1 fruit fly cellular context compared by ENCODE assay signal in the genomic region with DNA sequence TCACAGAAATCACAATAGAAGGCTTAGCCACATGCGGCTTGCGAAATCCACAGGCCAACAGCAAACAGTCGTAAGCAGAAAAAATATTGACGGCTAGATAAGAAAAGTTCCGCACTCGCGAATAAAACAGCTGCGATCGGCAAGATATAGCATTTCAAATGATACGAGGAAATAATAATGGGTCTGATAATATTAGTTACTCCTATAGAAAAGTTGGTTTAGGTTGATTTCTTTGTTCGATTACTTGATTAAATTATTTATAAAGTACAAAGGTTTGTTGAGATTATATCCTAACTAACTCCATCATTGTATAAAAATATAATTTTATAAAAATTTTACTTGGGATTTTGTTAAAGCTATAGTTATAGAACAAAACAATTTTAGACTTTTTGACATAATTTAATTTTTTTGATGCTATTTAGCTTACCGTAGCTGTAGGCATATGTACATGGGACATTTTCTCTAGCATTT.
A peak's percentile ranks its signal among the peaks of the same experiment; 100 is the strongest.
TF ChIP-seq lines count a peak whose summit lies in the region.

No protein-coding gene starts in this region.

TF ChIP-seq in whole organism, embryonic, 481 proteins besides CTCF, POLR2A, EP300 and RAD21 (continued from another document and continues in another):
- TF ChIP-seq Abd-B (GFP tag; optimal IDR thresholded peaks at IDR 0.05; lab: Kevin White, UChicago) (no peak), CG2202 (tag; optimal IDR thresholded peaks at IDR 0.05; lab: Kevin White, UChicago) (no peak), ttk (GFP tag; IDR thresholded peaks at IDR 0.05; lab: Robert Waterston, UW) (no peak), run (tag; optimal IDR thresholded peaks at IDR 0.05; lab: Kevin White, UChicago) (no peak), Pdp1 (GFP tag; optimal IDR thresholded peaks at IDR 0.05; lab: Kevin White, UChicago) (no peak), sug (tag; optimal IDR thresholded peaks at IDR 0.05; lab: Kevin White, UChicago) (peak; percentile 29), vnd (GFP tag; IDR thresholded peaks at IDR 0.05; lab: Robert Waterston, UW; ENCODE audit: partially characterized antibody) (no peak), esg (GFP tag; conservative IDR thresholded peaks at IDR 0.05; lab: Robert Waterston, UW) (no peak), CG17912 (GFP tag; optimal IDR thresholded peaks at IDR 0.05; lab: Kevin White, UChicago) (no peak), hbn (GFP tag; IDR thresholded peaks at IDR 0.05; lab: Robert Waterston, UW; ENCODE audit: partially characterized antibody) (no peak), CG10959 (GFP tag; IDR thresholded peaks at IDR 0.05; lab: Robert Waterston, UW) (no peak), CG9876 (GFP tag; optimal IDR thresholded peaks at IDR 0.05; lab: Kevin White, UChicago) (no peak), CG7745 (tag; optimal IDR thresholded peaks at IDR 0.05; lab: Kevin White, UChicago) (no peak), pros (GFP tag; optimal IDR thresholded peaks at IDR 0.05; lab: Kevin White, UChicago) (no peak), pnt (GFP tag; optimal IDR thresholded peaks at IDR 0.05; lab: Kevin White, UChicago) (no peak), tll (GFP tag; optimal IDR thresholded peaks at IDR 0.05; lab: Kevin White, UChicago) (no peak), D19A (tag; optimal IDR thresholded peaks at IDR 0.05; lab: Kevin White, UChicago) (peak; percentile 36), HLHmδ (GFP tag; optimal IDR thresholded peaks at IDR 0.05; lab: Kevin White, UChicago) (no peak), slp2 (GFP tag; optimal IDR thresholded peaks at IDR 0.05; lab: Kevin White, UChicago) (no peak), CG8944 (GFP tag; optimal IDR thresholded peaks at IDR 0.05; lab: Kevin White, UChicago) (no peak), CG17568 (GFP tag; optimal IDR thresholded peaks at IDR 0.05; lab: Kevin White, UChicago) (no peak), tap (tag; optimal IDR thresholded peaks at IDR 0.05; lab: Kevin White, UChicago) (peak; percentile 3), ERR (GFP tag; optimal IDR thresholded peaks at IDR 0.05; lab: Kevin White, UChicago) (no peak), CG7271 (tag; optimal IDR thresholded peaks at IDR 0.05; lab: Kevin White, UChicago) (no peak), schlank (tag; optimal IDR thresholded peaks at IDR 0.05; lab: Kevin White, UChicago) (no peak), CG32772 (GFP tag; IDR thresholded peaks at IDR 0.05; lab: Robert Waterston, UW) (no peak), CG18262 (tag; optimal IDR thresholded peaks at IDR 0.05; lab: Kevin White, UChicago) (peak; percentile 63), HHEX (GFP tag; optimal IDR thresholded peaks at IDR 0.05; lab: Kevin White, UChicago) (no peak), dan (GFP tag; IDR thresholded peaks at IDR 0.05; lab: Robert Waterston, UW) (no peak), CG12219 (GFP tag; optimal IDR thresholded peaks at IDR 0.05; lab: Kevin White, UChicago) (no peak), zen (tag; optimal IDR thresholded peaks at IDR 0.05; lab: Kevin White, UChicago) (no peak), Poxn (GFP tag; IDR thresholded peaks at IDR 0.05; lab: Robert Waterston, UW) (no peak), pita (GFP tag; optimal IDR thresholded peaks at IDR 0.05; lab: Kevin White, UChicago) (no peak), CG9932 (GFP tag; IDR thresholded peaks at IDR 0.05; lab: Robert Waterston, UW) (no peak), CG33213 (GFP tag; optimal IDR thresholded peaks at IDR 0.05; lab: Kevin White, UChicago) (no peak), CG3163 (GFP tag; optimal IDR thresholded peaks at IDR 0.05; lab: Kevin White, UChicago) (no peak), bsh (GFP tag; optimal IDR thresholded peaks at IDR 0.05; lab: Kevin White, UChicago) (peak; percentile 16 to 21), shn (GFP tag; optimal IDR thresholded peaks at IDR 0.05; lab: Kevin White, UChicago) (no peak), CG18011 (GFP tag; optimal IDR thresholded peaks at IDR 0.05; lab: Kevin White, UChicago) (no peak), ap (GFP tag; IDR thresholded peaks at IDR 0.05; lab: Robert Waterston, UW) (no peak), Fer1 (GFP tag; optimal IDR thresholded peaks at IDR 0.05; lab: Kevin White, UChicago) (no peak), CG1024 (GFP tag; IDR thresholded peaks at IDR 0.05; lab: Robert Waterston, UW) (no peak), lilli (GFP tag; optimal IDR thresholded peaks at IDR 0.05; lab: Kevin White, UChicago) (no peak), Antp (GFP tag; optimal IDR thresholded peaks at IDR 0.05; lab: Kevin White, UChicago) (no peak), CG15011 (GFP tag; optimal IDR thresholded peaks at IDR 0.05; lab: Kevin White, UChicago) (no peak), Trl (optimal IDR thresholded peaks at IDR 0.05; lab: Kevin White, UChicago) (no peak), Trl (GFP tag; optimal IDR thresholded peaks at IDR 0.05; lab: Kevin White, UChicago) (no peak), CG6175 (GFP tag; IDR thresholded peaks at IDR 0.05; lab: Robert Waterston, UW) (no peak), crp (GFP tag; optimal IDR thresholded peaks at IDR 0.05; lab: Kevin White, UChicago) (no peak), org-1 (GFP tag; optimal IDR thresholded peaks at IDR 0.05; lab: Kevin White, UChicago) (no peak), hth (optimal IDR thresholded peaks at IDR 0.05; lab: Kevin White, UChicago) (no peak), CG4730 (GFP tag; IDR thresholded peaks at IDR 0.05; lab: Robert Waterston, UW) (no peak), Atf-2 (GFP tag; optimal IDR thresholded peaks at IDR 0.05; lab: Kevin White, UChicago) (no peak), fd64A (GFP tag; optimal IDR thresholded peaks at IDR 0.05; lab: Kevin White, UChicago) (no peak), CG10462 (GFP tag; optimal IDR thresholded peaks at IDR 0.05; lab: Kevin White, UChicago) (no peak), CG17328 (GFP tag; IDR thresholded peaks at IDR 0.05; lab: Robert Waterston, UW) (no peak; the same call in 1 of the 2 replicates), zfh1 (GFP tag; IDR thresholded peaks at IDR 0.05; lab: Robert Waterston, UW) (no peak), CG11093 (GFP tag; IDR thresholded peaks at IDR 0.05; lab: Robert Waterston, UW) (no peak), al (GFP tag; IDR thresholded peaks at IDR 0.05; lab: Robert Waterston, UW) (no peak), CG17385 (GFP tag; optimal IDR thresholded peaks at IDR 0.05; lab: Kevin White, UChicago) (no peak), mam (GFP tag; optimal IDR thresholded peaks at IDR 0.05; lab: Kevin White, UChicago) (no peak), sd (tag; optimal IDR thresholded peaks at IDR 0.05; lab: Kevin White, UChicago) (no peak), CG9215 (GFP tag; IDR thresholded peaks at IDR 0.05; lab: Robert Waterston, UW) (no peak), nerfin-2 (GFP tag; IDR thresholded peaks at IDR 0.05; lab: Robert Waterston, UW; ENCODE audit: partially characterized antibody) (no peak), CG10431 (GFP tag; optimal IDR thresholded peaks at IDR 0.05; lab: Kevin White, UChicago) (no peak), ci (GFP tag; IDR thresholded peaks at IDR 0.05; lab: Robert Waterston, UW) (no peak), crol (GFP tag; IDR thresholded peaks at IDR 0.05; lab: Robert Waterston, UW) (no peak), sna (GFP tag; IDR thresholded peaks at IDR 0.05; lab: Robert Waterston, UW; ENCODE audit: partially characterized antibody) (no peak), onecut (GFP tag; IDR thresholded peaks at IDR 0.05; lab: Robert Waterston, UW) (no peak), Xbp1 (GFP tag; optimal IDR thresholded peaks at IDR 0.05; lab: Kevin White, UChicago) (no peak), aop (GFP tag; IDR thresholded peaks at IDR 0.05; lab: Robert Waterston, UW) (no peak), Hey (tag; optimal IDR thresholded peaks at IDR 0.05; lab: Kevin White, UChicago) (no peak), Adf1 (GFP tag; IDR thresholded peaks at IDR 0.05; lab: Robert Waterston, UW) (no peak), Dref (GFP tag; IDR thresholded peaks at IDR 0.05; lab: Robert Waterston, UW) (no peak), gem (tag; optimal IDR thresholded peaks at IDR 0.05; lab: Kevin White, UChicago) (peak; percentile 70), tin (GFP tag; optimal IDR thresholded peaks at IDR 0.05; lab: Kevin White, UChicago) (no peak), br (optimal IDR thresholded peaks at IDR 0.05; lab: Kevin White, UChicago) (no peak), grn (GFP tag; optimal IDR thresholded peaks at IDR 0.05; lab: Kevin White, UChicago) (no peak), CG11696 (GFP tag; IDR thresholded peaks at IDR 0.05; lab: Robert Waterston, UW) (peak; percentile 84), CG10366 (GFP tag; IDR thresholded peaks at IDR 0.05; lab: Robert Waterston, UW) (no peak), p53 (GFP tag; optimal IDR thresholded peaks at IDR 0.05; lab: Kevin White, UChicago) (no peak), ab (GFP tag; optimal IDR thresholded peaks at IDR 0.05; lab: Kevin White, UChicago) (no peak), wor (GFP tag; IDR thresholded peaks at IDR 0.05; lab: Robert Waterston, UW) (no peak), CG6254 (GFP tag; optimal IDR thresholded peaks at IDR 0.05; lab: Kevin White, UChicago) (no peak), chinmo (GFP tag; IDR thresholded peaks at IDR 0.05; lab: Robert Waterston, UW; ENCODE audit: partially characterized antibody) (no peak), CG14860 (GFP tag; IDR thresholded peaks at IDR 0.05; lab: Robert Waterston, UW; ENCODE audit: partially characterized antibody) (no peak), CG12769 (tag; optimal IDR thresholded peaks at IDR 0.05; lab: Kevin White, UChicago) (no peak), ac (GFP tag; optimal IDR thresholded peaks at IDR 0.05; lab: Kevin White, UChicago) (no peak), CG11247 (GFP tag; IDR thresholded peaks at IDR 0.05; lab: Robert Waterston, UW) (no peak), Hsf (GFP tag; optimal IDR thresholded peaks at IDR 0.05; lab: Kevin White, UChicago) (no peak), CG13775 (GFP tag; optimal IDR thresholded peaks at IDR 0.05; lab: Kevin White, UChicago) (no peak), ash1 (GFP tag; optimal IDR thresholded peaks at IDR 0.05; lab: Kevin White, UChicago) (no peak), so (GFP tag; IDR thresholded peaks at IDR 0.05; lab: Robert Waterston, UW) (no peak), row (GFP tag; IDR thresholded peaks at IDR 0.05; lab: Robert Waterston, UW) (peak; percentile 29; the same call in 1 of the 3 replicates), Asciz (GFP tag; optimal IDR thresholded peaks at IDR 0.05; lab: Kevin White, UChicago) (peak; percentile 25), CG15479 (GFP tag; optimal IDR thresholded peaks at IDR 0.05; lab: Kevin White, UChicago) (no peak), CkIIα-i1 (GFP tag; IDR thresholded peaks at IDR 0.05; lab: Robert Waterston, UW) (no peak), CG16863 (GFP tag; optimal IDR thresholded peaks at IDR 0.05; lab: Kevin White, UChicago) (no peak), trh (GFP tag; optimal IDR thresholded peaks at IDR 0.05; lab: Kevin White, UChicago) (no peak), Vsx1 (GFP tag; optimal IDR thresholded peaks at IDR 0.05; lab: Kevin White, UChicago) (peak; percentile 22), fd102C (GFP tag; optimal IDR thresholded peaks at IDR 0.05; lab: Kevin White, UChicago) (no peak), Atf3 (GFP tag; optimal IDR thresholded peaks at IDR 0.05; lab: Kevin White, UChicago) (no peak), knrl (GFP tag; IDR thresholded peaks at IDR 0.05; lab: Robert Waterston, UW; ENCODE audit: partially characterized antibody) (no peak), Hr78 (GFP tag; optimal IDR thresholded peaks at IDR 0.05; lab: Kevin White, UChicago) (no peak), Dip3 (GFP tag; optimal IDR thresholded peaks at IDR 0.05; lab: Kevin White, UChicago) (no peak), CG10267 (tag; optimal IDR thresholded peaks at IDR 0.05; lab: Kevin White, UChicago) (peak; percentile 38), gfzf (GFP tag; optimal IDR thresholded peaks at IDR 0.05; lab: Kevin White, UChicago) (no peak), CG6765 (GFP tag; optimal IDR thresholded peaks at IDR 0.05; lab: Kevin White, UChicago) (no peak), CG2889 (GFP tag; IDR thresholded peaks at IDR 0.05; lab: Robert Waterston, UW) (no peak), CG11504 (tag; optimal IDR thresholded peaks at IDR 0.05; lab: Kevin White, UChicago) (peak; percentile 59), HLH54F (GFP tag; optimal IDR thresholded peaks at IDR 0.05; lab: Kevin White, UChicago) (no peak), cas (GFP tag; IDR thresholded peaks at IDR 0.05; lab: Robert Waterston, UW) (no peak), Doc2 (GFP tag; IDR thresholded peaks at IDR 0.05; lab: Robert Waterston, UW) (no peak), disco-r (GFP tag; optimal IDR thresholded peaks at IDR 0.05; lab: Kevin White, UChicago) (no peak), Ada2b (GFP tag; IDR thresholded peaks at IDR 0.05; lab: Robert Waterston, UW) (no peak), abd-A (tag; optimal IDR thresholded peaks at IDR 0.05; lab: Kevin White, UChicago) (no peak), MBD-R2 (GFP tag; IDR thresholded peaks at IDR 0.05; lab: Robert Waterston, UW) (no peak), CG11085 (GFP tag; IDR thresholded peaks at IDR 0.05; lab: Robert Waterston, UW) (no peak), slbo (GFP tag; IDR thresholded peaks at IDR 0.05; lab: Robert Waterston, UW) (0 out of 2 replicates have a peak, but pooled peaks have one; percentile 14), ase (GFP tag; IDR thresholded peaks at IDR 0.05; lab: Robert Waterston, UW) (no peak), CG7839 (tag; optimal IDR thresholded peaks at IDR 0.05; lab: Kevin White, UChicago) (peak; percentile 47), C15 (GFP tag; IDR thresholded peaks at IDR 0.05; lab: Robert Waterston, UW) (no peak), seq (GFP tag; IDR thresholded peaks at IDR 0.05; lab: Robert Waterston, UW) (no peak), CG17361 (GFP tag; IDR thresholded peaks at IDR 0.05; lab: Robert Waterston, UW) (peak; percentile 54; the same call in 2 of the 3 replicates), exex (tag; optimal IDR thresholded peaks at IDR 0.05; lab: Kevin White, UChicago) (peak; percentile 42), zen2 (GFP tag; IDR thresholded peaks at IDR 0.05; lab: Robert Waterston, UW; ENCODE audit: partially characterized antibody) (no peak), chn (GFP tag; optimal IDR thresholded peaks at IDR 0.05; lab: Kevin White, UChicago) (no peak), dm (GFP tag; optimal IDR thresholded peaks at IDR 0.05; lab: Kevin White, UChicago) (no peak), CG4282 (GFP tag; optimal IDR thresholded peaks at IDR 0.05; lab: Kevin White, UChicago) (no peak), Hand (GFP tag; optimal IDR thresholded peaks at IDR 0.05; lab: Kevin White, UChicago) (no peak), NFAT (GFP tag; IDR thresholded peaks at IDR 0.05; lab: Robert Waterston, UW) (no peak), Camta (GFP tag; optimal IDR thresholded peaks at IDR 0.05; lab: Kevin White, UChicago) (no peak), lab (GFP tag; optimal IDR thresholded peaks at IDR 0.05; lab: Kevin White, UChicago) (peak; percentile 17), CG9609 (GFP tag; optimal IDR thresholded peaks at IDR 0.05; lab: Kevin White, UChicago) (no peak)
